Worm (Caenorhabditis elegans) whole organism, L4 larva: Measurements from ENCODE around the gene cee-1.

ENCODE experiments used
- R02D3.7 ChIP-seq: fragments of 150-350 bp; sonication (generic microtip); optimal IDR thresholded peaks from 3 replicates; lab custom pipeline; 2014; ENCODE audit warnings: missing biosample characterization, missing genetic modification characterization
- aly-2 ChIP-seq: sonication (generic microtip); optimal IDR thresholded peaks from 2 replicates; lab custom pipeline; 2018; ENCODE audit warnings: missing biosample characterization, missing genetic modification characterization
- gei-8 ChIP-seq: fragments of 200-800 bp; sonication (Bioruptor generic); optimal IDR thresholded peaks from 2 replicates; lab custom pipeline; 2018; ENCODE audit warnings: mild to moderate bottlenecking, missing genetic modification characterization, missing compliant biosample characterization
- jun-1 ChIP-seq: fragments of 150-350 bp; optimal IDR thresholded peaks from 2 replicates; lab custom pipeline; 2014; ENCODE audit warnings: missing biosample characterization, missing genetic modification reagents, missing genetic modification characterization
- lsy-2 ChIP-seq, 2 experiments: fragments of 150-350 bp in 1 of 2; sonication (generic microtip) in 1 of 2; optimal IDR thresholded peaks; 2 replicates each; lab custom pipeline; 2014 to 2017; ENCODE audit warnings: missing biosample characterization in 2 of 2, missing genetic modification characterization in 2 of 2
- mdl-1 ChIP-seq, 2 experiments: fragments of 150-350 bp in 1 of 2; sonication (generic microtip) in 1 of 2; optimal IDR thresholded peaks; 2 replicates each; lab custom pipeline; 2014 to 2017; ENCODE audit warnings: missing biosample characterization in 2 of 2, missing genetic modification characterization in 2 of 2
- mep-1 ChIP-seq: fragments of 150-350 bp; sonication (generic microtip); optimal IDR thresholded peaks from 3 replicates; lab custom pipeline; 2014; ENCODE audit warnings: missing biosample characterization, missing genetic modification characterization
- nhr-237 ChIP-seq: sonication (generic microtip); optimal IDR thresholded peaks from 2 replicates; lab custom pipeline; 2017; ENCODE audit warnings: missing biosample characterization, missing genetic modification characterization
- nhr-25 ChIP-seq: sonication (generic microtip); optimal IDR thresholded peaks from 2 replicates; lab custom pipeline; 2017; ENCODE audit warnings: missing genetic modification characterization, mild to moderate bottlenecking, missing compliant biosample characterization, antibody characterized with exemption, moderate library complexity, borderline replicate concordance; ENCODE audit not compliant: insufficient read depth
- nhr-76 ChIP-seq: fragments of 150-350 bp; optimal IDR thresholded peaks from 2 replicates; lab custom pipeline; 2014; ENCODE audit warnings: missing biosample characterization, missing genetic modification characterization
- unc-62 ChIP-seq, 3 experiments: fragments of 150-350 bp in 1 of 3; sonication (generic microtip); optimal IDR thresholded peaks in 2 of 3; peaks in 1 of 3; 1 replicate in 1 of 3; 2 replicates in 2 of 3; lab custom pipeline; 2014 to 2017; ENCODE audit warnings: missing biosample characterization in 3 of 3, missing genetic modification characterization in 3 of 3, missing genetic modification reagents in 3 of 3, missing genotype in 1 of 3

ce11 chrIII:4905405-4905804 is 7.1 kb upstream of the cee-1 start, which contains the start of gene F26F4.8:
- no peak for TF ChIP-seq mep-1
- no peak for TF ChIP-seq R02D3.7 (tag; lab: Kevin White, UChicago)
- no peak for TF ChIP-seq jun-1
- no peak for TF ChIP-seq aly-2 (tag; lab: Kevin White, UChicago)
- no peak for TF ChIP-seq nhr-76 (tag; lab: Kevin White, UChicago)
- TF ChIP-seq nhr-237 (tag; lab: Kevin White, UChicago): no peak
- no peak for TF ChIP-seq unc-62 (GFP tag; optimal IDR thresholded peaks at IDR 0.05 in 1 of 2; lab: Kevin White, UChicago)
- TF ChIP-seq unc-62 (tag; optimal IDR thresholded peaks at IDR 0.05; lab: Kevin White, UChicago): no peak
- TF ChIP-seq gei-8: no peak
- no peak for TF ChIP-seq mdl-1 (tag; optimal IDR thresholded peaks at IDR 0.05; lab: Kevin White, UChicago)
- TF ChIP-seq nhr-25: no peak
- TF ChIP-seq lsy-2 (tag; optimal IDR thresholded peaks at IDR 0.05; lab: Kevin White, UChicago): no peak
